Worm (Caenorhabditis elegans) whole organism, young adult: ENCODE results near the gene ZK899.6.

ENCODE experiments used
- B0019.2 ChIP-seq: fragments of 200-800 bp; sonication (Bioruptor generic); conservative IDR thresholded peaks from 2 replicates; pipeline ENCODE4 v1.3.6; 2022; ENCODE audit warnings: missing genetic modification reagents, missing genetic modification characterization, missing compliant biosample characterization
- B0261.1 ChIP-seq: sonication (generic microtip); optimal IDR thresholded peaks from 2 replicates; lab custom pipeline; 2016; ENCODE audit warnings: mild to moderate bottlenecking, missing genetic modification characterization, moderate library complexity, missing compliant biosample characterization
- C06A6.2 ChIP-seq: fragments of 200-800 bp; sonication (Bioruptor generic); conservative IDR thresholded peaks from 2 replicates; pipeline ENCODE4 v1.3.6; 2022; ENCODE audit warnings: missing genetic modification characterization, missing compliant biosample characterization
- F10E7.11 ChIP-seq: sonication (generic microtip); optimal IDR thresholded peaks from 2 replicates; lab custom pipeline; 2017; ENCODE audit warnings: mild to moderate bottlenecking, missing genetic modification characterization, moderate library complexity, missing compliant biosample characterization
- F37B4.10 ChIP-seq: fragments of 200-800 bp; sonication (Bioruptor generic); IDR thresholded peaks from 2 replicates; pipeline ENCODE4 v1.3.6; 2022; ENCODE audit warnings: missing genetic modification characterization, missing compliant biosample characterization
- F57C9.4 ChIP-seq: sonication (generic microtip); optimal IDR thresholded peaks from 2 replicates; lab custom pipeline; 2017; ENCODE audit warnings: mild to moderate bottlenecking, missing genetic modification characterization, missing compliant biosample characterization
- Y53F4B.3 ChIP-seq: fragments of 200-800 bp; sonication (Bioruptor generic); IDR thresholded peaks from 2 replicates; pipeline ENCODE4 v1.3.6; 2022; ENCODE audit warnings: missing genetic modification reagents, missing genetic modification characterization, missing compliant biosample characterization
- aptf-2 ChIP-seq: fragments of 200-800 bp; sonication (Bioruptor generic); conservative IDR thresholded peaks from 2 replicates; pipeline ENCODE4 v1.3.6; 2022; ENCODE audit warnings: missing genetic modification reagents, missing genetic modification characterization, missing compliant biosample characterization
- athp-1 ChIP-seq: sonication (generic microtip); optimal IDR thresholded peaks from 2 replicates; lab custom pipeline; 2017; ENCODE audit warnings: mild to moderate bottlenecking, missing genetic modification characterization, missing compliant biosample characterization
- attf-3 ChIP-seq: fragments of 200-800 bp; sonication (Bioruptor generic); conservative IDR thresholded peaks from 2 replicates; pipeline ENCODE4 v1.3.6; 2022; ENCODE audit warnings: missing genetic modification reagents, missing genetic modification characterization, missing compliant biosample characterization
- cebp-1 ChIP-seq, 2 experiments: fragments of 200-800 bp in 1 of 2; sonication (Bioruptor generic) in 1 of 2; sonication (generic microtip) in 1 of 2; IDR thresholded peaks in 1 of 2; optimal IDR thresholded peaks in 1 of 2; 2 replicates each; pipeline versions ENCODE4 v1.3.6 to Lab custom; 2017 to 2022; ENCODE audit warnings: missing compliant biosample characterization in 2 of 2, missing genetic modification characterization in 2 of 2, mild to moderate bottlenecking in 1 of 2, missing genetic modification reagents in 1 of 2, moderate library complexity in 1 of 2
- ceh-40 ChIP-seq: fragments of 200-800 bp; sonication (Bioruptor generic); IDR thresholded peaks from 2 replicates; pipeline ENCODE4 v1.3.6; 2022; ENCODE audit warnings: missing genetic modification characterization, missing compliant biosample characterization
- die-1 ChIP-seq: sonication (generic microtip); optimal IDR thresholded peaks from 2 replicates; lab custom pipeline; 2016; ENCODE audit warnings: missing genotype, mild to moderate bottlenecking, missing genetic modification characterization, missing compliant biosample characterization
- egl-18 ChIP-seq: fragments of 200-800 bp; sonication (Bioruptor generic); IDR thresholded peaks from 2 replicates; pipeline ENCODE4 v1.3.6; 2022; ENCODE audit warnings: missing genetic modification reagents, missing genetic modification characterization, missing compliant biosample characterization
- hlh-12 ChIP-seq: sonication (generic microtip); optimal IDR thresholded peaks from 2 replicates; lab custom pipeline; 2016; ENCODE audit warnings: missing genetic modification characterization, missing compliant biosample characterization
- hmg-1.2 ChIP-seq: fragments of 200-800 bp; sonication (Bioruptor generic); IDR thresholded peaks from 2 replicates; pipeline ENCODE4 v1.3.6; 2022; ENCODE audit warnings: missing genetic modification reagents, missing genetic modification characterization, missing compliant biosample characterization
- lin-40 ChIP-seq: sonication (generic microtip); optimal IDR thresholded peaks from 2 replicates; lab custom pipeline; 2016; ENCODE audit warnings: missing genetic modification characterization, mild to moderate bottlenecking, missing compliant biosample characterization, missing genotype, missing genetic modification reagents
- madf-8 ChIP-seq: fragments of 200-800 bp; sonication (Bioruptor generic); conservative IDR thresholded peaks from 2 replicates; pipeline ENCODE4 v1.3.6; 2022; ENCODE audit warnings: missing genetic modification reagents, missing genetic modification characterization, missing compliant biosample characterization
- mel-28 ChIP-seq: sonication (generic microtip); optimal IDR thresholded peaks from 2 replicates; lab custom pipeline; 2016; ENCODE audit warnings: borderline replicate concordance, mild to moderate bottlenecking, missing genetic modification characterization, missing compliant biosample characterization
- mes-4 ChIP-seq: sonication (generic microtip); optimal IDR thresholded peaks from 2 replicates; lab custom pipeline; 2016; ENCODE audit warnings: missing genotype, missing genetic modification characterization, missing compliant biosample characterization
- mxl-1 ChIP-seq: sonication (generic microtip); optimal IDR thresholded peaks from 2 replicates; lab custom pipeline; 2016; ENCODE audit warnings: missing genetic modification characterization, missing compliant biosample characterization
- nfya-1 ChIP-seq: sonication (generic microtip); optimal IDR thresholded peaks from 2 replicates; lab custom pipeline; 2017; ENCODE audit warnings: antibody characterized with exemption, missing compliant biosample characterization, missing genetic modification characterization, borderline replicate concordance; ENCODE audit not compliant: insufficient read depth
- nhr-90 ChIP-seq: sonication (generic microtip); optimal IDR thresholded peaks from 2 replicates; lab custom pipeline; 2016; ENCODE audit warnings: missing genotype, mild to moderate bottlenecking, missing genetic modification characterization, missing compliant biosample characterization
- rcor-1 ChIP-seq: fragments of 200-800 bp; sonication (Bioruptor generic); IDR thresholded peaks from 2 replicates; pipeline ENCODE4 v1.3.6; 2022; ENCODE audit warnings: missing genetic modification reagents, missing genetic modification characterization, missing compliant biosample characterization
- snpc-1.1 ChIP-seq: sonication (generic microtip); optimal IDR thresholded peaks from 2 replicates; lab custom pipeline; 2017; ENCODE audit warnings: missing genetic modification characterization, mild to moderate bottlenecking, missing compliant biosample characterization, antibody characterized with exemption, moderate library complexity, missing genotype, missing genetic modification reagents; ENCODE audit not compliant: insufficient read depth
- tbp1 ChIP-seq: fragments of 200-800 bp; sonication (Bioruptor generic); optimal IDR thresholded peaks from 2 replicates; lab custom pipeline; 2018; ENCODE audit warnings: mild to moderate bottlenecking, missing genetic modification characterization, missing compliant biosample characterization
- tbx-9 ChIP-seq: sonication (generic microtip); optimal IDR thresholded peaks from 2 replicates; lab custom pipeline; 2016; ENCODE audit warnings: borderline replicate concordance, missing genetic modification characterization, inconsistent platforms, missing compliant biosample characterization
- tlf-1 ChIP-seq: fragments of 200-800 bp; sonication (Bioruptor generic); optimal IDR thresholded peaks from 2 replicates; lab custom pipeline; 2018; ENCODE audit warnings: mild to moderate bottlenecking, missing genetic modification characterization, missing compliant biosample characterization
- zfh-2 ChIP-seq: fragments of 200-800 bp; sonication (Bioruptor generic); conservative IDR thresholded peaks from 2 replicates; pipeline ENCODE4 v1.3.6; 2022; ENCODE audit warnings: missing genetic modification reagents, missing genetic modification characterization, missing compliant biosample characterization
- ztf-28 ChIP-seq: fragments of 200-800 bp; sonication (Bioruptor generic); IDR thresholded peaks from 2 replicates; pipeline ENCODE4 v1.3.6; 2022; ENCODE audit warnings: missing genetic modification reagents, missing genetic modification characterization, missing compliant biosample characterization
- ztf-3 ChIP-seq: fragments of 200-800 bp; sonication (Bioruptor generic); optimal IDR thresholded peaks from 2 replicates; lab custom pipeline; 2018; ENCODE audit warnings: mild to moderate bottlenecking, missing genetic modification characterization, missing compliant biosample characterization
- ztf-6 ChIP-seq: fragments of 200-800 bp; sonication (Bioruptor generic); IDR thresholded peaks from 2 replicates; pipeline ENCODE4 v1.3.6; 2022; ENCODE audit warnings: missing genetic modification reagents, missing genetic modification characterization, missing compliant biosample characterization

ZK899.6 gene

ce11 chrX:9494661-9495060 lies 31.5 kb downstream of the ZK899.6 start:
- TF ChIP-seq mes-4 (no peak), mxl-1 (tag; lab: Kevin White, UChicago) (no peak), B0019.2 (GFP tag; lab: Robert Waterston, UW) (no peak), rcor-1 (GFP tag; lab: Robert Waterston, UW) (no peak), die-1 (tag; lab: Kevin White, UChicago) (no peak), egl-18 (GFP tag; lab: Robert Waterston, UW) (no peak)

ce11 chrX:9499355-9499754 lies 36.2 kb downstream of the ZK899.6 start:
- TF ChIP-seq B0261.1 (tag; lab: Kevin White, UChicago): no peak
- no peak for TF ChIP-seq tbp1 (GFP tag; lab: Kevin White, UChicago)
- no peak for TF ChIP-seq F37B4.10 (GFP tag; lab: Robert Waterston, UW)
- no peak for TF ChIP-seq lin-40 (tag; lab: Kevin White, UChicago)
- no peak for TF ChIP-seq F10E7.11 (tag; lab: Kevin White, UChicago)
- TF ChIP-seq ztf-6 (GFP tag; lab: Robert Waterston, UW): no peak
- no peak for TF ChIP-seq C06A6.2 (GFP tag; lab: Robert Waterston, UW)
- TF ChIP-seq mel-28: no peak
- no peak for TF ChIP-seq Y53F4B.3
- TF ChIP-seq ceh-40 (GFP tag; lab: Robert Waterston, UW): no peak
- no peak for TF ChIP-seq madf-8 (GFP tag; lab: Robert Waterston, UW)
- no peak for TF ChIP-seq nfya-1 (tag; lab: Kevin White, UChicago)
- TF ChIP-seq aptf-2: no peak
- TF ChIP-seq B0019.2 (GFP tag; lab: Robert Waterston, UW): no peak
- no peak for TF ChIP-seq rcor-1 (GFP tag; lab: Robert Waterston, UW)
- no peak for TF ChIP-seq nhr-90 (tag; lab: Kevin White, UChicago)
- TF ChIP-seq athp-1 (tag; lab: Kevin White, UChicago): no peak
- no peak for TF ChIP-seq F57C9.4
- TF ChIP-seq snpc-1.1 (tag; lab: Kevin White, UChicago): no peak

ce11 chrX:9504221-9504620 lies 41.1 kb downstream of the ZK899.6 start:
- TF ChIP-seq tlf-1 (GFP tag; lab: Kevin White, UChicago) (no peak), tbx-9 (tag; lab: Kevin White, UChicago) (no peak), attf-3 (GFP tag; lab: Robert Waterston, UW) (no peak), zfh-2 (GFP tag; lab: Robert Waterston, UW) (no peak), B0019.2 (GFP tag; lab: Robert Waterston, UW) (no peak), ztf-3 (GFP tag; lab: Kevin White, UChicago) (no peak), Y53F4B.3 (no peak), hmg-1.2 (GFP tag; lab: Robert Waterston, UW) (no peak)

ce11 chrX:9504911-9505397 lies 41.8 kb downstream of the ZK899.6 start:
- TF ChIP-seq cebp-1 (GFP tag; IDR thresholded peaks at IDR 0.05; lab: Robert Waterston, UW) (no peak), cebp-1 (tag; optimal IDR thresholded peaks at IDR 0.05; lab: Kevin White, UChicago) (no peak), hlh-12 (tag; lab: Kevin White, UChicago) (no peak), ztf-28 (no peak)
